Worm (Caenorhabditis elegans): ENCODE results near the gene C54E10.6.
A peak's percentile ranks its signal among the peaks of the same experiment; 100 is the strongest.

The C54E10.6 gene

DNA sequence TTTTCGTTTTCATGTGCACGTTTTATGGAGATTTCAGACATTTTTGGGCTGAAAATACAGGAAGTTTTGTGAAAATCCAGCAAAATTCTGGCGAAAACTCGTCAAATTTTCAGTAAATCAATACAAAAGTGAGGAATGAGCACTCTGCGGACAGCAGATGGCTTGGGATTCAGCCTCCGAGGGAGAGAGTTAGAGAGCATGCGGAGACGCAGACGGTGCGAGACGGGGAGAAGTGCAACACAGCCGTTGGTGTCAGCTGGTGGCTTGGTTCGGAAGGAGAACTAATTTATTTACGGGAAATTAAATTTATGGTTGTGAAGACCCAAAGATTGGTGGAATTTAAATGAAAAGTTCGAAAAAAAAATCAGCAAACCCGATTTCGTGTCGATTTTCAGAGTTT, at the start of gene C54E10.6:
TSS of gene C54E10.6 (minus strand) at position 109 of the 400 bp plus-strand sequence.
- TF ChIP-seq T22C8.4 (GFP tag; IDR thresholded peaks at IDR 0.05) = 0 out of 2 replicates have a peak, but pooled peaks have one; percentile 14
- no peak for TF ChIP-seq ref-1 (GFP tag; conservative IDR thresholded peaks at IDR 0.05)
- TF ChIP-seq med-1 (GFP tag; optimal IDR thresholded peaks at IDR 0.05; ENCODE audit: insufficient read depth) = no peak
- no peak for TF ChIP-seq tab-1 (GFP tag; IDR thresholded peaks at IDR 0.05)
- TF ChIP-seq flt-1 (GFP tag; IDR thresholded peaks at IDR 0.05) = no peak
- no peak for TF ChIP-seq cog-1 (tag; optimal IDR thresholded peaks at IDR 0.05)
- TF ChIP-seq ztf-29 (GFP tag; IDR thresholded peaks at IDR 0.05) = no peak

DNA sequence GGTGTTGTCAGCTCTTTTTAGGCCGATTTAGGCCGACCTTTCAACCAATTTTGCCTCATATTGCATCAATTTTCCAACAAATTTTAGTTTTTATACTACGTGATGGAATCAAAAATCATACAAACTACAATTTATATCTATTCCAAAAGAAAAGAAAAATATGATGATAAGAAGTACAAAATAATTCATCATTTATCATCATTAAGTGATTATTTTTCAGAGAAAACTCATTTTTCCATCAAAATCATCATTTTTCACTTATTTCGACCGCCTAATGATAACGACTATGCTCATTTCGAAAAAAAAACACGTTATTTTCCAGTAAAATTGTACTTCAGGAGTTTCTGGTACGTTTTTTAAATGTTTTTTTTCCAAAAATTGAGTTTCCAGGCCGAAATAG, 46.3 kb upstream of the C54E10.6 start:
- TF ChIP-seq flt-1 (GFP tag; IDR thresholded peaks at IDR 0.05) = no peak
- TF ChIP-seq cog-1 (tag; optimal IDR thresholded peaks at IDR 0.05) = no peak
- TF ChIP-seq med-1 (GFP tag; optimal IDR thresholded peaks at IDR 0.05; ENCODE audit: insufficient read depth) = no peak
- TF ChIP-seq tab-1 (GFP tag; IDR thresholded peaks at IDR 0.05) = no peak
- TF ChIP-seq klf-2 (GFP tag; conservative IDR thresholded peaks at IDR 0.05) = no peak
- no peak for TF ChIP-seq ref-1 (GFP tag; conservative IDR thresholded peaks at IDR 0.05)

DNA sequence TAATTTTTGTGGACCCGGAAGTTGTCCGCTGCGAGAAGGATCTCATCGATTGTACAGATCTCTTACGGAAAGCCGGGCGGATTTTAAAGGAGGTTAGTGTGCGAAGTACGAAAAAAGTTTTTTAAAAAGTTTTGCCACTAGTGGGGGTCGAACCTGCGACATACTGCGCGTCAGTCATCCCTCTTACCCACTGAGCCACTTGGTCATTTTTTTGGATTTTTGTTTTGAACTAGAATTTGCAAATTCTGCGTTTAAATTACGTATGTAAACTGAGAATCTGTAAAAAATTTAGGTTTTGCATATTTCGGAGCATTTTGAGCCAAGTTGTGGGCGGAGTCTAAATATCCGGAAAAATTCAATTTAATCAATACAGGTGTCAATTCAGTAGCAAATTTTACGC, 40.0 kb upstream of the C54E10.6 start:
- TF ChIP-seq T22C8.4 (GFP tag; IDR thresholded peaks at IDR 0.05) (no peak), tab-1 (GFP tag; IDR thresholded peaks at IDR 0.05) (no peak), med-1 (GFP tag; optimal IDR thresholded peaks at IDR 0.05; ENCODE audit: insufficient read depth) (no peak), cog-1 (tag; optimal IDR thresholded peaks at IDR 0.05) (no peak), klf-2 (GFP tag; conservative IDR thresholded peaks at IDR 0.05) (no peak), ref-1 (GFP tag; conservative IDR thresholded peaks at IDR 0.05) (no peak), ztf-29 (GFP tag; IDR thresholded peaks at IDR 0.05) (no peak), flt-1 (GFP tag; IDR thresholded peaks at IDR 0.05) (no peak), ztf-23 (GFP tag; IDR thresholded peaks at IDR 0.05) (no peak)

DNA sequence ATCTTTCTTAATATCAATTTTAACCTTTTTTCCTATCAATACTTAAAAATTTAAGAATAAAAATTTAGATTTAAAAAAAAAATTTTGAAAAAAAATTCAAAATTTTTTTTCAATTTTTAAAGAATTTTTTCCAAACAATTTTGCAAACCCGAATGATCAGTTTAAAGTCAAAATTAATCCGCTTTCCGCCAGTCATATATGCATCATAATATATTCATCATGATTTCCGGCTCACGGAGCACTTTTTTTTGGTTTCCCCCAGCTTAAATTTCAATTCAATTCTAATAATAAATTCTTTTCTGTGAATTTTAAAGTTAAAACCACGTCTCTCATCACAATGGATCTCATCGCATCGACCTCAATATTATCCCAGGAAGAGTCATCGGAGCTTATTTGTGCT, 38.0 kb upstream of the C54E10.6 start, which contains the start of gene nhr-230:
TSS of gene nhr-230 (plus strand) at position 301 of the 400 bp plus-strand sequence.
- TF ChIP-seq ztf-23 (GFP tag; IDR thresholded peaks at IDR 0.05) = no peak
- TF ChIP-seq tab-1 (GFP tag; IDR thresholded peaks at IDR 0.05) = no peak
- TF ChIP-seq cog-1 (tag; optimal IDR thresholded peaks at IDR 0.05) = no peak
- TF ChIP-seq ref-1 (GFP tag; conservative IDR thresholded peaks at IDR 0.05) = no peak
- no peak for TF ChIP-seq T22C8.4 (GFP tag; IDR thresholded peaks at IDR 0.05)
- no peak for TF ChIP-seq med-1 (GFP tag; optimal IDR thresholded peaks at IDR 0.05; ENCODE audit: insufficient read depth)
- TF ChIP-seq ztf-29 (GFP tag; IDR thresholded peaks at IDR 0.05) = no peak
- no peak for TF ChIP-seq flt-1 (GFP tag; IDR thresholded peaks at IDR 0.05)
- no peak for TF ChIP-seq klf-2 (GFP tag; conservative IDR thresholded peaks at IDR 0.05)

DNA sequence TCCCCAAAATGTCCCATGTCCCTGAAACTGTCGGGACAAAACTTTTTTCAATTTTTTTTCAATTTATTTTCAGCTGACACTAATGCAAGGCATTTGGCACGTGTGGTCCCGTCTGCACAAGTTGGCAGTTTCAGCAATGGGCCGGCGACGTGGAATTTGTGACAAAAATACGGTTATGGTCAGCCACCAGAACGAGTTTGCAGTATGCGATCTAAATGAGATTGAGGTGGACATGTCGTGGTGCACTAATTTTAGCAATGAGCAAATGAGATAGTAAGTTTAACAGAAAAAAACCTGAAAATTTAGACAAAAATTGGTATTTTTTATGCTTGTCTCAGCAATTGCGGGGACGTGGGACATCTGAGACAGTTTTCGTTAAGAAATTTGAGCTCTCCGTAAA, 33.9 kb upstream of the C54E10.6 start:
- TF ChIP-seq T22C8.4 (GFP tag; IDR thresholded peaks at IDR 0.05) (no peak), tab-1 (GFP tag; IDR thresholded peaks at IDR 0.05) (no peak)

DNA sequence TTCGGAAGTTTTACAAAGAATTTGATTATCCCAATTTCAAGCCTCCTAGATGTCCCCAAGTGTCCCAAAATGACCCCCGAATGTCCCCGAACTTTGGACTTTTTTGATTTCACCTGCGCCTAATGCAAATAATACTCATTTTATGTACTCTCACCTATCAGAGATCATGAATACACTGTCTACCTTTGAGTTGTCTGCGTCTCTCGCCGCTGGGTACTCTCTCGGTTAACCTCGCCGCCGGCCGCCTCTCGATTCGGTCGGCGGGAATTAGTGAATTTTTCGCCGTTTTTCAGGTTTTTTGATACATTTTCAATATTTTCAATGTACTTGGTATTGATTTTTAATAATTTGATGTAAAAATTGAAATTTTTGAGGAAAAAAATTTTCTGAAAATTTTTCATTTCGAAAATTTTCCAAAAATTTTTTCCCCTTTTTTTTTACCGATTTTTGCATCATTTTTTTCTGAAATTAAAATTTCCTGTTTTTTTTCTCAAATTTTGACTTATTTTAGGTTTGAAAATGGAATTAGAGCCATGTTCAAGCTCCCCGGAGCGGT, 30.3 kb upstream of the C54E10.6 start, which contains the start of gene nhr-65:
TSS of gene nhr-65 (plus strand) at position 506 of the 556 bp plus-strand sequence.
- TF ChIP-seq T22C8.4 (GFP tag; IDR thresholded peaks at IDR 0.05) (no peak), ztf-29 (GFP tag; IDR thresholded peaks at IDR 0.05) (no peak), ztf-23 (GFP tag; IDR thresholded peaks at IDR 0.05) (no peak), med-1 (GFP tag; optimal IDR thresholded peaks at IDR 0.05; ENCODE audit: insufficient read depth) (no peak), tab-1 (GFP tag; IDR thresholded peaks at IDR 0.05) (no peak), flt-1 (GFP tag; IDR thresholded peaks at IDR 0.05) (no peak), cog-1 (tag; optimal IDR thresholded peaks at IDR 0.05) (no peak), ref-1 (GFP tag; conservative IDR thresholded peaks at IDR 0.05) (no peak), klf-2 (GFP tag; conservative IDR thresholded peaks at IDR 0.05) (no peak)

DNA sequence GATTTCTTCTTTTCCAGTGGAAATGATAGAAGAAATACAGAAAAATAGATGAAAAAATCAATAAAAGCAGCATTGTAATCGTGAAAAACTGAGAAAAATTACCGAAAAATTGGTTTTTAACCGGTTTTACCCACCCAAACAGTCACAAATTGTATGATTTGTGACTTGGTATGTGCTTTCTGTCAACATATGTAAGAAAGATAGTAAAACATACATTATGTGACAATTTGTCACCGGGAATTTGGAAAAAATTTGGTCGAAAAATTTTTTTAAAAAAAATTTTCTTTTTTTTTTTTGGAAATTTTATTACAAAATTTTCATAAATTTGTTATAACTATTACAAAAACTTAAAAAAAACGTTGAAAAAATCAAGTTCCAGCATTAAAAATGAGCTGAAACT, 28.6 kb upstream of the C54E10.6 start, which contains the start of gene cyp-33D3:
TSS of gene cyp-33D3 (minus strand) at position 101 of the 400 bp plus-strand sequence.
- TF ChIP-seq tab-1 (GFP tag; IDR thresholded peaks at IDR 0.05) (no peak), ztf-23 (GFP tag; IDR thresholded peaks at IDR 0.05) (no peak), T22C8.4 (GFP tag; IDR thresholded peaks at IDR 0.05) (peak; percentile 16; the same call in 1 of the 2 replicates), flt-1 (GFP tag; IDR thresholded peaks at IDR 0.05) (no peak)

DNA sequence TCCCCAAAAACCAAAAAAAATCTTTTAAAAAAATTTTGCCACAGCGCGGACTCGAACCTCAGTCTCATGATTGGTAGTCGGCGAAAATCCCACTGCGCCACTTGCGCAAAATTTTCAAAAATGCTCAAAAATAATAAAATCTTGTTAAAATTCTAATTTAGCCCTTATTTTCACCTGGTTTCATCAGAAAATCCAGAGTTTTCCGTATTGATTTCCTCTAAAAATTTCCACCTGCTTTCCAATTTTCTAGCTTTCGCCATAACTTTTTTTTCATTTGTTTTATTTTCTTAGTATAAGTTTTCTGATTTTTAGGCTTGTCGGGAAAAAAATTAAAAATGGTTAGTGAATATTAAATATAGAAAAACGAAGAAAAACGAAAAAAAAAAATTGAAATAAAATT, 18.8 kb upstream of the C54E10.6 start:
- no peak for TF ChIP-seq ztf-23 (GFP tag; IDR thresholded peaks at IDR 0.05)
- TF ChIP-seq med-1 (GFP tag; optimal IDR thresholded peaks at IDR 0.05; ENCODE audit: insufficient read depth) = no peak
- TF ChIP-seq T22C8.4 (GFP tag; IDR thresholded peaks at IDR 0.05) = no peak
- TF ChIP-seq klf-2 (GFP tag; conservative IDR thresholded peaks at IDR 0.05) = no peak
- no peak for TF ChIP-seq cog-1 (tag; optimal IDR thresholded peaks at IDR 0.05)
- no peak for TF ChIP-seq flt-1 (GFP tag; IDR thresholded peaks at IDR 0.05)
- TF ChIP-seq ref-1 (GFP tag; conservative IDR thresholded peaks at IDR 0.05) = no peak
- TF ChIP-seq ztf-29 (GFP tag; IDR thresholded peaks at IDR 0.05) = no peak
- no peak for TF ChIP-seq tab-1 (GFP tag; IDR thresholded peaks at IDR 0.05)

DNA sequence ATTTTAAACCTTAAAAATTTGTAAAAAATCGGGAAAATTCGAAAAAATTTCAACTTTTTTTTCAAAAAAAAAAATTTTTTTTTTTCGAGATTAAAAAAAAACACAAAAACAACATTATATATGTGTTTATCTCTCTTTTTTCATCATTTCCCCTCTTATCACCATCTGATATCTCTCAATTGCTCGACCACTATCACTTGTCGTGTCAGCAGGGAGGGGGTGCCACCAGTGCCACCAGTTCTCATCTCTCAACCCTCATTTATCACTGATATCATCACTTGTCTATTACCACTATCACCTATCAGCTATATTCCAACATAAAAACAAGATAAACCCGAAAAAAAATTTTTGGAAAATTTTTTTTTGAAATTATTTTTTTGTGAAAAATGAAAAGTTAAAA, 17.9 kb upstream of the C54E10.6 start:
- TF ChIP-seq ztf-23 (GFP tag; IDR thresholded peaks at IDR 0.05) (no peak), ztf-29 (GFP tag; IDR thresholded peaks at IDR 0.05) (no peak), ref-1 (GFP tag; conservative IDR thresholded peaks at IDR 0.05) (no peak), med-1 (GFP tag; optimal IDR thresholded peaks at IDR 0.05; ENCODE audit: insufficient read depth) (no peak), flt-1 (GFP tag; IDR thresholded peaks at IDR 0.05) (no peak)

DNA sequence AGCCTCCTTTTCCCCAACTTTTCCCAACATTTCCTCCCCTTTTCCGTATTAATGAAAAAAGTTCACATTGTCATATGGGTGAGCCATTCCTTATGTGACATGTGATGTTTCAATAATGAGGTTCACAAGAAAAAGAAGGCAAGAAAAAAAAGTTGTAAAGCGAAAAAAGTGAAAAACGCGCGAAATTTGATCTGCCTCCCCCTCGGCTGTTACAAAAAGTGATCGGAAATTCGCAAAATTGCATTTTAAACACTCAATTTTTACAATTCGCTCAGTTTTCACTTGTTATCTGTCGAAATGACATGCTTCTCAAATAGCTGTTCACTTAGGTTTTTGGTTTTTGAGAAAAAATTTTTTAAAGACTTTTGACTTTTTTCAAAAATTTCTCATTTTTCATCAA, 13.0 kb upstream of the C54E10.6 start:
- no peak for TF ChIP-seq klf-2 (GFP tag; conservative IDR thresholded peaks at IDR 0.05)
- no peak for TF ChIP-seq med-1 (GFP tag; optimal IDR thresholded peaks at IDR 0.05; ENCODE audit: insufficient read depth)
- no peak for TF ChIP-seq T22C8.4 (GFP tag; IDR thresholded peaks at IDR 0.05)
- no peak for TF ChIP-seq cog-1 (tag; optimal IDR thresholded peaks at IDR 0.05)
- TF ChIP-seq ref-1 (GFP tag; conservative IDR thresholded peaks at IDR 0.05) = no peak
- no peak for TF ChIP-seq ztf-23 (GFP tag; IDR thresholded peaks at IDR 0.05)
- TF ChIP-seq ztf-29 (GFP tag; IDR thresholded peaks at IDR 0.05) = no peak
- no peak for TF ChIP-seq flt-1 (GFP tag; IDR thresholded peaks at IDR 0.05)
- TF ChIP-seq tab-1 (GFP tag; IDR thresholded peaks at IDR 0.05) = no peak

Measured in whole organism, midembryonic.